Worm (Caenorhabditis elegans) whole organism, early embryonic: ENCODE results near the gene K05B2.2.

Source experiments
- B0310.2 ChIP-seq: sonication (generic microtip); optimal IDR thresholded peaks from 2 replicates; lab custom pipeline; 2016; ENCODE audit warnings: mild to moderate bottlenecking, missing genetic modification characterization, missing compliant biosample characterization
- F13C5.2 ChIP-seq: sonication (generic microtip); optimal IDR thresholded peaks from 2 replicates; lab custom pipeline; 2017; ENCODE audit warnings: mild to moderate bottlenecking, missing genetic modification characterization, inconsistent platforms, missing compliant biosample characterization
- aly-1 ChIP-seq: sonication (generic microtip); optimal IDR thresholded peaks from 2 replicates; lab custom pipeline; 2016; ENCODE audit warnings: missing genetic modification characterization, missing compliant biosample characterization
- ama-1 ChIP-seq: fragments of 150-350 bp; optimal IDR thresholded peaks from 2 replicates; lab custom pipeline; 2014
- ceh-13 ChIP-seq: fragments of 200-800 bp; sonication (Bioruptor generic); optimal IDR thresholded peaks from 2 replicates; lab custom pipeline; 2018; ENCODE audit warnings: mild to moderate bottlenecking, missing genetic modification characterization, missing compliant biosample characterization
- ceh-36 ChIP-seq: sonication (generic microtip); optimal IDR thresholded peaks from 2 replicates; lab custom pipeline; 2016; ENCODE audit warnings: missing genetic modification characterization, inconsistent platforms, missing compliant biosample characterization
- ets-7 ChIP-seq: sonication (generic microtip); optimal IDR thresholded peaks from 2 replicates; lab custom pipeline; 2016; ENCODE audit warnings: missing genotype, missing genetic modification characterization, missing compliant biosample characterization
- flt-1 ChIP-seq: fragments of 200-800 bp; sonication (Bioruptor generic); IDR thresholded peaks from 2 replicates; pipeline ENCODE4 v1.3.6; 2022; ENCODE audit warnings: missing genetic modification characterization, missing compliant biosample characterization
- hmbx-1 ChIP-seq: sonication (generic microtip); optimal IDR thresholded peaks from 2 replicates; lab custom pipeline; 2016; ENCODE audit warnings: mild to moderate bottlenecking, missing genetic modification characterization, missing compliant biosample characterization
- hmg-4 ChIP-seq: fragments of 200-800 bp; sonication (Bioruptor generic); optimal IDR thresholded peaks from 2 replicates; lab custom pipeline; 2018; ENCODE audit warnings: mild to moderate bottlenecking, missing genetic modification characterization, missing compliant biosample characterization
- hnd-1 ChIP-seq: sonication (generic microtip); optimal IDR thresholded peaks from 2 replicates; lab custom pipeline; 2016; ENCODE audit warnings: missing genetic modification characterization, missing compliant biosample characterization
- pes-1 ChIP-seq: fragments of 200-800 bp; sonication (Bioruptor generic); IDR thresholded peaks from 2 replicates; pipeline ENCODE4 v1.3.6; 2022; ENCODE audit warnings: missing genetic modification reagents, missing genetic modification characterization, missing compliant biosample characterization
- scrt-1 ChIP-seq: fragments of 200-800 bp; sonication (Bioruptor generic); IDR thresholded peaks from 2 replicates; pipeline ENCODE4 v1.3.6; 2022; ENCODE audit warnings: missing genetic modification characterization, missing compliant biosample characterization
- sea-1 ChIP-seq: fragments of 200-800 bp; sonication (Bioruptor generic); conservative IDR thresholded peaks from 2 replicates; pipeline ENCODE4 v1.3.6; 2022; ENCODE audit warnings: missing genetic modification characterization, missing compliant biosample characterization
- tbx-11 ChIP-seq: fragments of 200-800 bp; sonication (Bioruptor generic); IDR thresholded peaks from 2 replicates; pipeline ENCODE4 v1.3.6; 2022; ENCODE audit warnings: missing genetic modification characterization, missing compliant biosample characterization
- tbx-37 ChIP-seq: fragments of 200-800 bp; sonication (Bioruptor generic); conservative IDR thresholded peaks from 2 replicates; pipeline ENCODE4 v1.3.6; 2022; ENCODE audit warnings: missing genetic modification reagents, missing genetic modification characterization, missing compliant biosample characterization
- tra-4 ChIP-seq: sonication (generic microtip); optimal IDR thresholded peaks from 2 replicates; lab custom pipeline; 2017; ENCODE audit warnings: missing genetic modification characterization, missing compliant biosample characterization

The K05B2.2 gene

ce11 chrX:4899623-4900022 lies 6.3 kb upstream of the K05B2.2 start:
- TF ChIP-seq tbx-37 (no peak), hmg-4 (GFP tag; lab: Kevin White, UChicago) (peak; percentile 37)

ce11 chrX:4900685-4901084 lies 5.2 kb upstream of the K05B2.2 start, which contains the start of gene T07F12.4:
Gene T07F12.4, minus strand, starts transcription at chrX:4900814.
- no peak for TF ChIP-seq F13C5.2 (tag; lab: Kevin White, UChicago)
- TF ChIP-seq hnd-1 (tag; lab: Kevin White, UChicago), result no peak
- TF ChIP-seq hmbx-1 (tag; lab: Kevin White, UChicago), result no peak
- no peak for TF ChIP-seq flt-1 (GFP tag; lab: Robert Waterston, UW)
- TF ChIP-seq ceh-36 (tag; lab: Kevin White, UChicago), result no peak
- TF ChIP-seq sea-1, result no peak
- no peak for TF ChIP-seq ceh-13 (GFP tag; lab: Kevin White, UChicago)
- TF ChIP-seq ets-7 (tag; lab: Kevin White, UChicago), result no peak
- TF ChIP-seq ama-1 (lab: Kevin White, UChicago), result no peak
- TF ChIP-seq tbx-37, result no peak
- TF ChIP-seq B0310.2, result no peak
- no peak for TF ChIP-seq pes-1 (GFP tag; lab: Robert Waterston, UW)
- TF ChIP-seq aly-1, result no peak
- TF ChIP-seq tbx-11 (GFP tag; lab: Robert Waterston, UW), result no peak
- TF ChIP-seq scrt-1 (GFP tag; lab: Robert Waterston, UW), result no peak
- TF ChIP-seq tra-4 (tag; lab: Kevin White, UChicago), result no peak

ce11 chrX:4901974-4902373 lies 3.9 kb upstream of the K05B2.2 start:
- no peak for TF ChIP-seq hmg-4 (GFP tag; lab: Kevin White, UChicago)
- no peak for TF ChIP-seq tbx-37
- no peak for TF ChIP-seq tbx-11 (GFP tag; lab: Robert Waterston, UW)
- no peak for TF ChIP-seq pes-1 (GFP tag; lab: Robert Waterston, UW)
- TF ChIP-seq flt-1 (GFP tag; lab: Robert Waterston, UW), result no peak

ce11 chrX:4902376-4902775 lies 3.5 kb upstream of the K05B2.2 start:
- TF ChIP-seq scrt-1 (GFP tag; lab: Robert Waterston, UW) (no peak), F13C5.2 (tag; lab: Kevin White, UChicago) (no peak), ceh-36 (tag; lab: Kevin White, UChicago) (no peak), hmg-4 (GFP tag; lab: Kevin White, UChicago) (no peak), hnd-1 (tag; lab: Kevin White, UChicago) (no peak), flt-1 (GFP tag; lab: Robert Waterston, UW) (no peak)

ce11 chrX:4911287-4911876 lies 5.5 kb downstream of the K05B2.2 start:
- no peak for TF ChIP-seq ceh-36 (tag; lab: Kevin White, UChicago)
- TF ChIP-seq ama-1 (lab: Kevin White, UChicago), result no peak
- no peak for TF ChIP-seq ceh-13 (GFP tag; lab: Kevin White, UChicago)
- no peak for TF ChIP-seq hmbx-1 (tag; lab: Kevin White, UChicago)
- no peak for TF ChIP-seq flt-1 (GFP tag; lab: Robert Waterston, UW)
- TF ChIP-seq B0310.2, result no peak
- TF ChIP-seq sea-1, result no peak
- no peak for TF ChIP-seq hnd-1 (tag; lab: Kevin White, UChicago)
- no peak for TF ChIP-seq tbx-37
- no peak for TF ChIP-seq pes-1 (GFP tag; lab: Robert Waterston, UW)
- no peak for TF ChIP-seq ets-7 (tag; lab: Kevin White, UChicago)
- TF ChIP-seq tra-4 (tag; lab: Kevin White, UChicago), result no peak
- no peak for TF ChIP-seq scrt-1 (GFP tag; lab: Robert Waterston, UW)
- no peak for TF ChIP-seq aly-1
- TF ChIP-seq F13C5.2 (tag; lab: Kevin White, UChicago), result no peak
- TF ChIP-seq hmg-4 (GFP tag; lab: Kevin White, UChicago), result no peak
- no peak for TF ChIP-seq tbx-11 (GFP tag; lab: Robert Waterston, UW)

- TF ChIP-seq scrt-1 (GFP tag; lab: Robert Waterston, UW) (no peak), hmg-4 (GFP tag; lab: Kevin White, UChicago) (no peak), ets-7 (tag; lab: Kevin White, UChicago) (no peak), ama-1 (lab: Kevin White, UChicago) (no peak), B0310.2 (no peak)
Measured at ce11 chrX:4914464-4914863, 8.6 kb downstream of the K05B2.2 start.

- TF ChIP-seq aly-1 (no peak), scrt-1 (GFP tag; lab: Robert Waterston, UW) (no peak), ceh-36 (tag; lab: Kevin White, UChicago) (no peak), hmg-4 (GFP tag; lab: Kevin White, UChicago) (no peak), ama-1 (lab: Kevin White, UChicago) (no peak), pes-1 (GFP tag; lab: Robert Waterston, UW) (no peak)
Measured at ce11 chrX:4915879-4916278, 10.0 kb downstream of the K05B2.2 start, which contains the start of gene ifa-4. Gene ifa-4, minus strand, starts transcription at chrX:4915979.

ce11 chrX:4920942-4921540 lies 15.2 kb downstream of the K05B2.2 start, which contains the start of gene K05B2.4:
Gene K05B2.4, minus strand, starts transcription at chrX:4920992.
- no peak for TF ChIP-seq hnd-1 (tag; lab: Kevin White, UChicago)
- TF ChIP-seq hmbx-1 (tag; lab: Kevin White, UChicago), result no peak
- no peak for TF ChIP-seq B0310.2
